Worm (Caenorhabditis elegans) whole organism, mixed stage, embryonic: Measurements from ENCODE around the gene vps-45.

Source experiments
- M03D4.4 ChIP-seq: sonication (generic microtip); optimal IDR thresholded peaks from 2 replicates; lab custom pipeline; 2017; ENCODE audit warnings: mild to moderate bottlenecking, missing genetic modification characterization, missing compliant biosample characterization
- bed-3 ChIP-seq: fragments of 200-800 bp; sonication (Bioruptor generic); optimal IDR thresholded peaks from 3 replicates; lab custom pipeline; 2018; ENCODE audit warnings: mild to moderate bottlenecking, missing genetic modification characterization, moderate library complexity, missing compliant biosample characterization
- blmp-1 ChIP-seq: fragments of 150-350 bp; optimal IDR thresholded peaks from 2 replicates; lab custom pipeline; 2014; ENCODE audit warnings: missing biosample characterization, missing genetic modification characterization
- ceh-39 ChIP-seq: fragments of 150-350 bp; optimal IDR thresholded peaks from 2 replicates; lab custom pipeline; 2014; ENCODE audit warnings: missing biosample characterization, missing genetic modification characterization
- ceh-43 ChIP-seq: fragments of 200-800 bp; sonication (Bioruptor generic); optimal IDR thresholded peaks from 2 replicates; lab custom pipeline; 2018; ENCODE audit warnings: mild to moderate bottlenecking, missing genetic modification characterization, moderate library complexity, missing compliant biosample characterization
- ceh-83 ChIP-seq: fragments of 200-800 bp; sonication (Bioruptor generic); optimal IDR thresholded peaks from 2 replicates; lab custom pipeline; 2018; ENCODE audit warnings: mild to moderate bottlenecking, missing genetic modification characterization, missing compliant biosample characterization
- ces-1 ChIP-seq: fragments of 150-350 bp; optimal IDR thresholded peaks from 2 replicates; lab custom pipeline; 2014; ENCODE audit warnings: missing biosample characterization, missing genetic modification reagents, missing genetic modification characterization
- cnd-1 ChIP-seq: fragments of 200-800 bp; sonication (Bioruptor generic); optimal IDR thresholded peaks from 2 replicates; lab custom pipeline; 2018; ENCODE audit warnings: mild to moderate bottlenecking, missing genetic modification characterization, missing compliant biosample characterization
- drap-1 ChIP-seq: fragments of 200-800 bp; sonication (Bioruptor generic); optimal IDR thresholded peaks from 3 replicates; lab custom pipeline; 2018; ENCODE audit warnings: mild to moderate bottlenecking, missing genetic modification characterization, missing compliant biosample characterization
- elt-1 ChIP-seq: sonication (generic microtip); optimal IDR thresholded peaks from 2 replicates; lab custom pipeline; 2017; ENCODE audit warnings: missing genetic modification characterization, mild to moderate bottlenecking, missing compliant biosample characterization, antibody characterized with exemption, moderate library complexity, borderline replicate concordance; ENCODE audit not compliant: insufficient read depth
- elt-3 ChIP-seq: fragments of 150-350 bp; optimal IDR thresholded peaks from 2 replicates; lab custom pipeline; 2014; ENCODE audit warnings: missing biosample characterization, missing genetic modification characterization
- flh-1 ChIP-seq: fragments of 200-800 bp; sonication (Bioruptor generic); optimal IDR thresholded peaks from 2 replicates; lab custom pipeline; 2018; ENCODE audit warnings: mild to moderate bottlenecking, missing genetic modification characterization, moderate library complexity, missing compliant biosample characterization
- ham-2 ChIP-seq: fragments of 200-800 bp; sonication (Bioruptor generic); optimal IDR thresholded peaks from 2 replicates; lab custom pipeline; 2018; ENCODE audit warnings: mild to moderate bottlenecking, missing genetic modification characterization, missing compliant biosample characterization
- hlh-1 ChIP-seq: fragments of 150-350 bp; optimal IDR thresholded peaks from 2 replicates; lab custom pipeline; 2014; ENCODE audit warnings: missing biosample characterization, missing genetic modification reagents, missing genetic modification characterization
- lin-13 ChIP-seq: fragments of 150-350 bp; optimal IDR thresholded peaks from 2 replicates; lab custom pipeline; 2014; ENCODE audit warnings: missing biosample characterization, missing genetic modification characterization
- lin-32 ChIP-seq: fragments of 200-800 bp; sonication (Bioruptor generic); optimal IDR thresholded peaks from 2 replicates; lab custom pipeline; 2018; ENCODE audit warnings: mild to moderate bottlenecking, missing genetic modification characterization, missing compliant biosample characterization
- lsy-2 ChIP-seq: fragments of 150-350 bp; optimal IDR thresholded peaks from 2 replicates; lab custom pipeline; 2014; ENCODE audit warnings: missing biosample characterization, missing genetic modification characterization
- mab-5 ChIP-seq: fragments of 150-350 bp; optimal IDR thresholded peaks from 2 replicates; lab custom pipeline; 2014; ENCODE audit warnings: missing biosample characterization, missing genetic modification characterization
- mep-1 ChIP-seq: fragments of 150-350 bp; optimal IDR thresholded peaks from 2 replicates; lab custom pipeline; 2017; ENCODE audit warnings: missing biosample characterization, missing genetic modification reagents, missing genetic modification characterization, inconsistent platforms
- mls-2 ChIP-seq: sonication (generic microtip); optimal IDR thresholded peaks from 2 replicates; lab custom pipeline; 2016; ENCODE audit warnings: mild to moderate bottlenecking, missing genetic modification characterization, moderate library complexity, missing compliant biosample characterization
- nhr-12 ChIP-seq: fragments of 150-350 bp; optimal IDR thresholded peaks from 2 replicates; lab custom pipeline; 2014; ENCODE audit warnings: missing biosample characterization, missing genetic modification characterization
- nhr-2 ChIP-seq: fragments of 150-350 bp; optimal IDR thresholded peaks from 2 replicates; lab custom pipeline; 2014; ENCODE audit warnings: missing biosample characterization, missing genetic modification characterization
- nhr-237 ChIP-seq: fragments of 150-350 bp; optimal IDR thresholded peaks from 2 replicates; lab custom pipeline; 2014; ENCODE audit warnings: missing biosample characterization, missing genetic modification characterization
- nhr-28 ChIP-seq: fragments of 150-350 bp; optimal IDR thresholded peaks from 2 replicates; lab custom pipeline; 2014; ENCODE audit warnings: missing biosample characterization, missing genetic modification characterization
- nhr-76 ChIP-seq: sonication (generic microtip); optimal IDR thresholded peaks from 2 replicates; lab custom pipeline; 2017; ENCODE audit warnings: missing biosample characterization, missing genetic modification characterization
- pha-4 ChIP-seq: fragments of 150-350 bp; optimal IDR thresholded peaks from 2 replicates; lab custom pipeline; 2018; ENCODE audit warnings: missing biosample characterization, missing genetic modification reagents, missing genetic modification characterization
- sem-2 ChIP-seq: fragments of 200-800 bp; sonication (Bioruptor generic); optimal IDR thresholded peaks from 2 replicates; lab custom pipeline; 2018; ENCODE audit warnings: mild to moderate bottlenecking, missing genetic modification characterization, missing compliant biosample characterization
- sptf-1 ChIP-seq: sonication (generic microtip); optimal IDR thresholded peaks from 2 replicates; lab custom pipeline; 2017; ENCODE audit warnings: mild to moderate bottlenecking, missing genetic modification characterization, moderate library complexity, missing compliant biosample characterization
- tbx-8 ChIP-seq: fragments of 200-800 bp; sonication (Bioruptor generic); optimal IDR thresholded peaks from 2 replicates; lab custom pipeline; 2018; ENCODE audit warnings: mild to moderate bottlenecking, missing genetic modification characterization, moderate library complexity, missing compliant biosample characterization
- unc-120 ChIP-seq: sonication (generic microtip); optimal IDR thresholded peaks from 2 replicates; lab custom pipeline; 2017; ENCODE audit warnings: missing genetic modification characterization, missing compliant biosample characterization; ENCODE audit not compliant: poor library complexity, severe bottlenecking
- unc-39 ChIP-seq: fragments of 150-350 bp; optimal IDR thresholded peaks from 2 replicates; lab custom pipeline; 2014; ENCODE audit warnings: missing biosample characterization, missing genetic modification characterization
- unc-62 ChIP-seq: fragments of 150-350 bp; optimal IDR thresholded peaks from 2 replicates; lab custom pipeline; 2014; ENCODE audit warnings: missing biosample characterization, missing genetic modification reagents, missing genetic modification characterization
- zip-8 ChIP-seq: fragments of 150-350 bp; optimal IDR thresholded peaks from 2 replicates; lab custom pipeline; 2014; ENCODE audit warnings: missing biosample characterization, missing genetic modification characterization
- ztf-11 ChIP-seq: fragments of 150-350 bp; optimal IDR thresholded peaks from 2 replicates; lab custom pipeline; 2014; ENCODE audit warnings: missing biosample characterization, missing genetic modification characterization

Gene vps-45

DNA sequence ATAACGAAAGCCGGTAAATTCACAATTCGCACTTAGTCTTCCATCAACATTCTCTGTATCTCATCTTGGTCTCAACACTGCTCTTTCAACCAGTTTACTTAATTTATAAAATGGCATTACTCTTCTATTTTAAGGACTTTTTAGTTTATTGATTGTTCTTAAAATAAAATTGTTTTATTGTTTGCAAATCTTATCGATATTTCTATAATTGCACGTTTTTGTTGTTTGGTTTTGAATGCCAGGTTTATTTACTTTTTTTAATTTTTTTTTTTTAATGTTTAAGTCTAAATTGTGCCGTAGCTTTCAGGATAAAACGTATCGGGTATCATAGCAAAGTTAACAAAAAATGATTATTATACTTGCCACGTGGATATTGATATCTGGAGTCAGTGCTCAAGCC, 17.1 kb downstream of the vps-45 start, which contains the start of gene chil-10:
Gene chil-10 (plus strand): TSS at position 301 of the 400 bp plus-strand sequence.
- TF ChIP-seq nhr-76 (tag; lab: Kevin White, UChicago): no peak
- no peak for TF ChIP-seq elt-3
- TF ChIP-seq, all 35 proteins: peak for 0

DNA sequence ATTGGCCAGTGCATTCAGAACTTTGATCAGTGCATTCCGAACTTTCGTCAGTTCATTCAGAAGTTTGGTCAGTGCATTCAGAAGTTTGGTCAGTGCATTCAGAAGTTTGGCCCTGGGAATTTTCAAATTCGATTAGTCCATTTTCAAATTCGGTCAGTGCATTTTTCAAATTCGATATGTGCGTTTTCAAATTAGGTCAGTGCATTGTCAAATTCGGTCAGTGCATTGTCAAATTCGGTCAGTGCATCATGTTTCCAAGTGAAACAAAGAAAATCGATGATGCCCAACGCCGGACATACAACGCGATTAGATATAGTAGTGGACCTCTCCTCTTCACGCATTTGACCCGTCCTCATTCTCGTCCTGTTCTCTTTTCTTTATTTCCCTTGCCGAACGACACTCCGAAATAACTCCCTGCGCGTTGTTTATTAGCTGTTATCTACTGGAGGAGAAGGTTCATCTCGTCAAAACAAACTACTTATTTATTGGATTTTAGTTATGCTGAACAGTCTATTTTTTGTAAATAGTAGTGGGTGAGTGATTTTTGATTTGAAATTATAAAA, 20.1 kb downstream of the vps-45 start, which contains the start of gene apm-3:
Gene apm-3 (plus strand): TSS at position 477 of the 563 bp plus-strand sequence.
- peak; percentile 5 for TF ChIP-seq nhr-2
- no peak for TF ChIP-seq bed-3 (GFP tag; lab: Kevin White, UChicago)
- no peak for TF ChIP-seq tbx-8 (GFP tag; lab: Kevin White, UChicago)
- TF ChIP-seq unc-62 (GFP tag; lab: Kevin White, UChicago): peak; percentile 3
- peak; percentile 12 for TF ChIP-seq lin-13 (tag; lab: Kevin White, UChicago)
- peak; percentile 6 for TF ChIP-seq lsy-2
- peak; percentile 82 for TF ChIP-seq ces-1
- peak; percentile 51 for TF ChIP-seq mep-1 (tag; lab: Kevin White, UChicago)

DNA sequence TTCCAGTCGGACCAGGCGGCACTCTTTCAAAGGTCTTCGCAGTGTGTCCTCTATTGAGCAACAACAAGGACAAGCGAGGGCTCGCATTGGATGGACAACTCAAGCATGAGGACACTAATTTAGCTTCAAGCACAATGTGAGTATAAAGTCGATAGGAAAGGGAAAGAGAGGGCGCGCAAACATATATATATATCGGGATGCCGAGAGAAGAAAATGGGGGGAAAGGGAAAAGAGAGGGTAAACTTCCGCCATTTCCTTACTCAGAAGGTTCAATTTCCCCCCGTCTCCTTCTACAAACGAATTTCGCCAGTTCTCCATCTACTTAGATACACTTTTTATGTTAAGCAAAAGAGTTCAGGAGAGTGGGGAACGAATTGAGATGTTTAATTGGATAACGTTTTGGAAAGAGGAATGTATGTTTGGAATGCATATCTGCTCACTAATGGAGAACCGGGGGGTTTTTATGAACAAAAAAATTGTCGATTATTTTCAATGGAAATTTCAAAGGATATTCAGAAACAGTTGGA, 22.0 kb downstream of the vps-45 start:
- TF ChIP-seq ztf-11 (tag; lab: Kevin White, UChicago): no peak
- no peak for TF ChIP-seq lin-32 (GFP tag; lab: Kevin White, UChicago)
- no peak for TF ChIP-seq pha-4 (tag; lab: Kevin White, UChicago)
- TF ChIP-seq unc-120 (tag; lab: Kevin White, UChicago): no peak
- no peak for TF ChIP-seq nhr-12 (tag; lab: Kevin White, UChicago)
- peak; percentile 52 for TF ChIP-seq ces-1
- no peak for TF ChIP-seq zip-8 (tag; lab: Kevin White, UChicago)
- no peak for TF ChIP-seq ceh-83
- peak; percentile 33 for TF ChIP-seq mls-2 (tag; lab: Kevin White, UChicago)
- TF ChIP-seq lin-13 (tag; lab: Kevin White, UChicago): no peak

DNA sequence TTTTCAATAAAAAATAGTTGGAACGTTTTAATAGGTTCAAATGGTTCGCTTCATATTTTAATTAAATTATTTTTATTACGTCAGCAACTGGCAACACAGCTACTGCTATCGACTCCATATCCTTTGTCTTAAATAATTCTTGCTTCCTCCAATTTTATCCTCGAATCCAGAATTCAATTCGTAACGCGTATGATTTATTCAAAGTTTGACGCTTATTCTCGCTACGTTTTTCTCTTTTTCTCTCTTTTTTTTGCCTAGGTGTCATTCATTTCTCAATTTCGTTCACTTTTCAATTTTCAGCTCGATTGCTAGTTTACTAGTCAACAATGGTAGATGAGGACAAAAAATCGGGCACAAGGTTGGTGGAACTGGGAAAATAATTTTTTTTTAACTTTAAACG, 24.2 kb downstream of the vps-45 start, which contains the start of gene arr-1:
Gene arr-1 (plus strand): TSS at position 301 of the 400 bp plus-strand sequence.
- TF ChIP-seq unc-62 (GFP tag; lab: Kevin White, UChicago): no peak
- no peak for TF ChIP-seq pha-4 (tag; lab: Kevin White, UChicago)
- TF ChIP-seq ceh-43 (GFP tag; lab: Kevin White, UChicago): no peak
- TF ChIP-seq tbx-8 (GFP tag; lab: Kevin White, UChicago): no peak
- no peak for TF ChIP-seq lin-13 (tag; lab: Kevin White, UChicago)
- no peak for TF ChIP-seq ces-1
- TF ChIP-seq mab-5 (tag; lab: Kevin White, UChicago): no peak
- TF ChIP-seq hlh-1 (tag; lab: Kevin White, UChicago): no peak
- no peak for TF ChIP-seq nhr-2
- TF ChIP-seq elt-1 (tag; lab: Kevin White, UChicago): no peak
- no peak for TF ChIP-seq bed-3 (GFP tag; lab: Kevin White, UChicago)
- no peak for TF ChIP-seq nhr-28 (tag; lab: Kevin White, UChicago)
- no peak for TF ChIP-seq drap-1 (GFP tag; lab: Kevin White, UChicago)
- TF ChIP-seq ham-2: no peak
- TF ChIP-seq mls-2 (tag; lab: Kevin White, UChicago): no peak
- TF ChIP-seq nhr-12 (tag; lab: Kevin White, UChicago): no peak
- TF ChIP-seq, all 35 proteins: peak for 0

DNA sequence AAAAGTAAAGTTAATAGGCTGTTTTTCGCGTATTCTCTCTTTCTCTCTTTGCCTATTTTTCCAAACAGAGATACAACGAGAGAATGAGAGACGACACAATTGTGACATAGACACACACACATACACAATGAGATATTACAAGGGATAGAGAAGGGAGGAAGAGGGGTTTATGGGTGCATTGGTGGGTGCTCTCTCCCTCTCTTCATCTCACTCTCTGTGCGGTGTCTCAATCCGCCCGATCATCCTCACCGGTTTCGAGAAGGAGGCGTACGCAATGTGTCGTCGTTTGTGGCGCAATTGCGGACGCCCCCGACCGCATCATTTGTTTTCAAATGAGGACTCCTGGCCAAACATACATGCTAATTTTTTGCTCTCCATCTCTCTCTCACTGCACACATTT, 25.2 kb downstream of the vps-45 start:
- TF ChIP-seq mls-2 (tag; lab: Kevin White, UChicago) (peak; percentile 91), ceh-39 (peak; percentile 41), mab-5 (tag; lab: Kevin White, UChicago) (no peak), lsy-2 (peak; percentile 79), bed-3 (GFP tag; lab: Kevin White, UChicago) (peak; percentile 29), ceh-43 (GFP tag; lab: Kevin White, UChicago) (peak; percentile 4), nhr-237 (tag; lab: Kevin White, UChicago) (peak; percentile 90), tbx-8 (GFP tag; lab: Kevin White, UChicago) (peak; percentile 25), nhr-28 (tag; lab: Kevin White, UChicago) (no peak), hlh-1 (tag; lab: Kevin White, UChicago) (peak; percentile 68), pha-4 (tag; lab: Kevin White, UChicago) (peak; percentile 90), unc-39 (tag; lab: Kevin White, UChicago) (peak; percentile 40), ham-2 (peak; percentile 37), elt-3 (peak; percentile 29), cnd-1 (tag; lab: Kevin White, UChicago) (peak; percentile 71), nhr-2 (peak; percentile 69), ztf-11 (tag; lab: Kevin White, UChicago) (peak; percentile 76), unc-62 (GFP tag; lab: Kevin White, UChicago) (peak; percentile 93), zip-8 (tag; lab: Kevin White, UChicago) (no peak), unc-120 (tag; lab: Kevin White, UChicago) (peak; percentile 98), M03D4.4 (peak; percentile 71), flh-1 (GFP tag; lab: Kevin White, UChicago) (no peak), drap-1 (GFP tag; lab: Kevin White, UChicago) (peak; percentile 87), elt-1 (tag; lab: Kevin White, UChicago) (peak; percentile 56), lin-13 (tag; lab: Kevin White, UChicago) (peak; percentile 85), nhr-76 (tag; lab: Kevin White, UChicago) (no peak), sptf-1 (tag; lab: Kevin White, UChicago) (peak; percentile 85), lin-32 (GFP tag; lab: Kevin White, UChicago) (peak; percentile 6), nhr-12 (tag; lab: Kevin White, UChicago) (no peak), ces-1 (peak; percentile 96), blmp-1 (no peak), sem-2 (no peak), mep-1 (tag; lab: Kevin White, UChicago) (peak; percentile 91), ceh-83 (no peak)
